Fruit fly (Drosophila melanogaster): ENCODE data around the gene Tig.

DNA sequence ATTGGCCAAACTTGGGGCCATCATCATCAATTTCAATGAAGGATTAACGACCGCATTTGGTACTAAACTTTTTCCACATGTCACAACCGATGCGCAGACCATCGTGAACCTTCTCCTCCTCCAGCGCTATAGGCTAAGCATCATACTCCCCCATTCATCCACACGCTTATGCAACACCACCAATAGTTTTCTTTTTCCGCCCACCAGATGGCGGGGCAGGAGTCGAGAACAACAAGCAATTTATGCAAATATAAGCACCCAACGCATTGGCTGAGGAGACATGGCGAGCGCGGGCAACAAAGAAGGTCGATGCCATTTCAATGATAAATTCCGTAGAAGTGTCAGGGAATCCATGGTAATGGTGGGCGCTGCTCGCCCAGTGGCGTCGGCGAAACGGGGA is 31.6 kb downstream of the Tig start:
- TF ChIP-seq psq (optimal IDR thresholded peaks at IDR 0.05) (no peak), Sin3A (optimal IDR thresholded peaks at IDR 0.05) (no peak)
